Fruit fly (Drosophila melanogaster): ENCODE results near the gene kek3.

dm6 chr2L:15629596-15630168, 77.2 kb downstream of the kek3 start, which contains the start of gene CG18480:
- TF ChIP-seq CG9948 (tag; optimal IDR thresholded peaks at IDR 0.05) (no peak), EcR (GFP tag; optimal IDR thresholded peaks at IDR 0.05) (no peak)
